Fruit fly (Drosophila melanogaster) whole organism, adult: Measurements from ENCODE around the gene CG14455.

ENCODE experiments used
- CG11617 ChIP-seq: fragments of 200-800 bp; sonication (Bioruptor generic); optimal IDR thresholded peaks from 2 replicates; lab custom pipeline; 2017; ENCODE audit warnings: mild to moderate bottlenecking, missing biosample characterization, missing genetic modification reagents, missing genetic modification characterization
- CG12768 ChIP-seq: fragments of 200-800 bp; sonication (Bioruptor generic); optimal IDR thresholded peaks from 2 replicates; lab custom pipeline; 2017; ENCODE audit warnings: missing biosample characterization, missing genetic modification characterization, mild to moderate bottlenecking, moderate library complexity, missing genetic modification reagents
- CG14711 ChIP-seq: fragments of 200-800 bp; sonication (Bioruptor generic); optimal IDR thresholded peaks from 2 replicates; lab custom pipeline; 2018; ENCODE audit warnings: missing biosample characterization, mild to moderate bottlenecking, missing genetic modification characterization, moderate library complexity
- CG1620 ChIP-seq: fragments of 200-800 bp; sonication (Bioruptor generic); optimal IDR thresholded peaks from 2 replicates; lab custom pipeline; 2016; ENCODE audit warnings: missing biosample characterization, missing genetic modification characterization
- CG33017 ChIP-seq: fragments of 200-800 bp; sonication (Bioruptor generic); optimal IDR thresholded peaks from 2 replicates; lab custom pipeline; 2018; ENCODE audit warnings: missing biosample characterization, mild to moderate bottlenecking, missing genetic modification characterization, moderate library complexity
- CG5204 ChIP-seq: fragments of 200-800 bp; sonication (Bioruptor generic); optimal IDR thresholded peaks from 2 replicates; lab custom pipeline; 2016; ENCODE audit warnings: missing biosample characterization, missing genetic modification characterization
- CG7045 ChIP-seq: fragments of 200-800 bp; sonication (Bioruptor generic); optimal IDR thresholded peaks from 2 replicates; lab custom pipeline; 2017; ENCODE audit warnings: missing biosample characterization, mild to moderate bottlenecking, missing genetic modification characterization
- CG7101 ChIP-seq: fragments of 200-800 bp; sonication (Bioruptor generic); optimal IDR thresholded peaks from 2 replicates; lab custom pipeline; 2018; ENCODE audit warnings: missing biosample characterization, mild to moderate bottlenecking, missing genetic modification characterization, moderate library complexity
- Clk ChIP-seq: fragments of 200-800 bp; sonication (Bioruptor generic); optimal IDR thresholded peaks from 2 replicates; lab custom pipeline; 2017; ENCODE audit warnings: missing biosample characterization, missing genetic modification characterization
- Crg-1 ChIP-seq: fragments of 200-800 bp; sonication (Bioruptor generic); optimal IDR thresholded peaks from 2 replicates; lab custom pipeline; 2016; ENCODE audit warnings: missing biosample characterization, missing genetic modification characterization
- Hr96 ChIP-seq: fragments of 200-800 bp; sonication (Bioruptor generic); optimal IDR thresholded peaks from 2 replicates; lab custom pipeline; 2016; ENCODE audit warnings: missing biosample characterization, missing genetic modification characterization
- Mnt ChIP-seq: fragments of 200-800 bp; sonication (Bioruptor generic); optimal IDR thresholded peaks from 2 replicates; lab custom pipeline; 2016; ENCODE audit warnings: missing biosample characterization, mild to moderate bottlenecking, missing genetic modification characterization
- bab1 ChIP-seq: fragments of 200-800 bp; sonication (Bioruptor generic); optimal IDR thresholded peaks from 3 replicates; lab custom pipeline; 2019; ENCODE audit warnings: missing biosample characterization, mild to moderate bottlenecking, missing genetic modification characterization, moderate library complexity
- cic ChIP-seq: fragments of 200-800 bp; sonication (Bioruptor generic); optimal IDR thresholded peaks from 2 replicates; lab custom pipeline; 2017; ENCODE audit warnings: missing biosample characterization, mild to moderate bottlenecking, missing genetic modification characterization, moderate library complexity
- cnc ChIP-seq, 2 experiments: fragments of >200 bp; optimal IDR thresholded peaks; 2 replicates each; lab custom pipeline; 2017
- kay ChIP-seq: fragments of 200-800 bp; sonication (Bioruptor generic); peaks from one replicate; lab custom pipeline; 2016; ENCODE audit warnings: missing biosample characterization, missing genetic modification characterization, borderline replicate concordance
- ovo ChIP-seq: fragments of 200-800 bp; sonication (Bioruptor generic); optimal IDR thresholded peaks from 2 replicates; lab custom pipeline; 2016; ENCODE audit warnings: missing biosample characterization, missing genetic modification characterization
- pad ChIP-seq: fragments of 200-800 bp; sonication (Bioruptor generic); optimal IDR thresholded peaks from 3 replicates; lab custom pipeline; 2017; ENCODE audit warnings: missing biosample characterization, missing genetic modification characterization, mild to moderate bottlenecking, moderate library complexity, missing genetic modification reagents
- tj ChIP-seq: fragments of 200-800 bp; sonication (Bioruptor generic); optimal IDR thresholded peaks from 3 replicates; lab custom pipeline; 2017; ENCODE audit warnings: missing biosample characterization, mild to moderate bottlenecking, missing genetic modification characterization, moderate library complexity
- toe ChIP-seq: fragments of 200-800 bp; sonication (Bioruptor generic); optimal IDR thresholded peaks from 2 replicates; lab custom pipeline; 2016; ENCODE audit warnings: missing biosample characterization, missing genetic modification characterization

Gene CG14455

DNA sequence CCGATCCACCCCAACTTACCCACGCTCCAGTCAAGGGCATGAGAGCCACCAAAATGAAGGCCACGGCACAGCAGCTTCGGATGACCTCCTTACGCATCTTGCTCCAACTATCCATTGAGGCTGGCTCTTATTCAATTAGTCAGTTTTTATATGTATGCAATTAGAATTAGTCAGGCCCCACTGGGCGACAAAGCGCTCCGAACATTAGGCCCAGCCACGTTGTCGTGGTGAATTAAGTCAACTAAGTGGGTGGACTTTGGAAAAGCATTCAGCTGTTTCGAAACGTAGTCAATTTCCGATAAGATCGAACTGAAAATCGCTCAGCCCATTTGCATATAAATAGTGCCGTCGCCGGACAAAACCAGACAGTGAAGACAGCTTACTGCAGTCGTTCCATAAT is at the start of gene CG14455, which contains the start of gene CG14456:
Gene CG14455, minus strand, starts transcription at position 101 of the 400 bp plus-strand sequence.
Gene CG14456, plus strand, starts transcription at position 236 of the 400 bp plus-strand sequence.
- TF ChIP-seq CG33017 (tag; lab: Kevin White, UChicago) (no peak), ovo (GFP tag; lab: Kevin White, UChicago) (no peak)

DNA sequence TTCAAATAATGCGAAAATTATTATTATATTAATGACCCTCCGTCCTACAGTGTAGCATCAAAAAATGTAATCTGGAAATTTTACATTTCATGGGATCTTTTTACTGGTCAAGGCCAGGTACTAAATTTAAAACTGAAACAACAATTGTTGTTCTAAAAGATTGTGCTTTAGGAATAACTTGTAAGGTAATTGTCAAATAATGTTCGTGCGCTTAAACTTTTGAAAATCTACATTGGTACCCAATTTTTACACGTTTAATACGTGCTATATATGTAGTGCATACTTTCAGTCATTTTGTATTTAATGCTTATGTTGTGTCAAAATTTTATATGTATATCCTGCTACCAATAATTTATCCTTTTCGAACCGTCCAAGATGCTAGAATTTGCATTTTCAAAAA is 46.7 kb upstream of the CG14455 start:
- TF ChIP-seq Crg-1 (no peak), kay (GFP tag; lab: Kevin White, UChicago) (peak; percentile 54), CG1620 (GFP tag; lab: Kevin White, UChicago) (no peak)

DNA sequence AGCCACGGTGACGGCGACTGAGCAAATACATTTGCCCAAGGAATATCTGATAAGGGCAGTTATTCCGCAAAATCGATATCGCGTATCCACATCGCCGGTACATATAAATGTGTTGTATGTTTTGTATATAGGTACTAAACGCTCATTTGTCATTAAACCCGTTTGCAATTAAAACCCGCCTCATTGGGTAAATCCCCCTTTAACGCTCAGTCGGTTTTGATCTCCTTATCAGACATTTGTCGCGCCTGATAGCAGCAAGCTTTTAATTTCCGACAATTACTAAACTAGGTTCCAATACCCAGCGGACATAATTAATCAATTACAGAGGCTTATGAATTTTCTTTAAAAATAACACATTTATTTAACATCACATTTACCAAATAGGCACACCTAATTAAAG is 44.5 kb upstream of the CG14455 start:
- TF ChIP-seq CG5204 (GFP tag; lab: Kevin White, UChicago) (no peak), CG33017 (tag; lab: Kevin White, UChicago) (no peak), CG1620 (GFP tag; lab: Kevin White, UChicago) (no peak), Hr96 (GFP tag; lab: Kevin White, UChicago) (no peak), pad (GFP tag; lab: Kevin White, UChicago) (no peak), CG14711 (tag; lab: Kevin White, UChicago) (no peak), Crg-1 (no peak)

DNA sequence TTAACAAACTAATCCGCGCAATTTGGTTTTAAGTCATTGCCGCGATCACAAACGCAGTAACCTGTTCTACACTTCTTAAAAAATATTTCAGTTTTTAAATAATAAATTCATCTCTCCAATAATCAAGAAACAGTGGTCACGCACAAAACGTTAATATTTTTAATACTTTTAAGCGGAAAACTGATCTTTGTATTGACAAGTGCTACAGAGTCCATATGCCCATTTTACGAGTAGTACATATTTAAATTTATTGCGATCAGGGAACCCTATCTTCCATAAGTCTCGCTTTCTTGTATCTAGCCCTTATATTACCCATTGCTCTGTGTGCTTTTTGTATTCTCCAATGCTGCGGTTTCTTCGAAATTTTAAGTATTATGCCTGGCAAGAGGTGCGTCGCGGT is 42.6 kb upstream of the CG14455 start, which contains the start of gene CG32454:
Gene CG32454, plus strand, starts transcription at position 301 of the 400 bp plus-strand sequence.
- no peak for TF ChIP-seq Mnt (GFP tag; lab: Kevin White, UChicago)
- TF ChIP-seq ovo (GFP tag; lab: Kevin White, UChicago): no peak
- TF ChIP-seq CG7101 (tag; lab: Kevin White, UChicago): no peak
- no peak for TF ChIP-seq bab1 (GFP tag; lab: Kevin White, UChicago)
- peak; percentile 71 for TF ChIP-seq kay (GFP tag; lab: Kevin White, UChicago)

DNA sequence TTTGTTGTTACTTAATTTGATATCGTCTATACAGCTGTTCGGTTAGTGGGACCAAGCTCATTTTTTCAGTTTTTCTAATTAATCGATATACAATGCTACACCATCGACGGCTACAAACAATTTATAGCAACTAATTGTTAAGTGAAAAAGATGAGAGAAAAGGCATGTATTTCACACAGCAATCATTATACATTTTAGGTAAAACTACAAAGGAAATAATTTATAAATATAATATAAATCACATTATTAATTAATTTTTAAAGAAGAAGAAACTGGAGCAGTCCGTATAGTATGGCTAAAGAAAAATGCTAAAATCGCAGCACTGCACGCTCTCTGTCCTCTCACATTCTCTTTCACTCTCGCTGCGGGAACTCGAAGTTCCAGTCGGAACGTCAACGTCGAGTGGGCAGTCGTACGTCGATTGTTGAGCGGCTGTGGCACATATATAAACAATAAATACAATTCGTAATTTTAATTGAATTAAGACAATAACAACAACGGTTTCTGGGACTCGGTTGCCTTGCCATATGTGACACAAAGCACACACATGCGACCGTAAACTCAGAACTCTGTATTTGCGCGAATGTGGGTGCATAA is 41.0 kb upstream of the CG14455 start, which contains the start of the genes CG14450 and CG11367:
Gene CG14450, minus strand, starts transcription at position 51 of the 597 bp plus-strand sequence.
Gene CG11367, plus strand, starts transcription at position 373 of the 597 bp plus-strand sequence.
- TF ChIP-seq CG7101 (tag; lab: Kevin White, UChicago) (no peak), ovo (GFP tag; lab: Kevin White, UChicago) (peak; percentile 16), CG12768 (peak; percentile 19), Crg-1 (no peak), CG1620 (GFP tag; lab: Kevin White, UChicago) (no peak), CG11617 (peak; percentile 2), cic (peak; percentile 40), CG33017 (tag; lab: Kevin White, UChicago) (peak; percentile 19), bab1 (GFP tag; lab: Kevin White, UChicago) (peak; percentile 34), tj (no peak), kay (GFP tag; lab: Kevin White, UChicago) (no peak), Clk (GFP tag; lab: Kevin White, UChicago) (no peak), pad (GFP tag; lab: Kevin White, UChicago) (no peak), Hr96 (GFP tag; lab: Kevin White, UChicago) (no peak), toe (no peak), cnc (optimal IDR thresholded peaks at IDR 0.05; lab: Kevin White, UChicago) (no peak), CG5204 (GFP tag; lab: Kevin White, UChicago) (peak; percentile 15), CG14711 (tag; lab: Kevin White, UChicago) (peak; percentile 26), CG7045 (GFP tag; lab: Kevin White, UChicago) (no peak), Mnt (GFP tag; lab: Kevin White, UChicago) (no peak)

DNA sequence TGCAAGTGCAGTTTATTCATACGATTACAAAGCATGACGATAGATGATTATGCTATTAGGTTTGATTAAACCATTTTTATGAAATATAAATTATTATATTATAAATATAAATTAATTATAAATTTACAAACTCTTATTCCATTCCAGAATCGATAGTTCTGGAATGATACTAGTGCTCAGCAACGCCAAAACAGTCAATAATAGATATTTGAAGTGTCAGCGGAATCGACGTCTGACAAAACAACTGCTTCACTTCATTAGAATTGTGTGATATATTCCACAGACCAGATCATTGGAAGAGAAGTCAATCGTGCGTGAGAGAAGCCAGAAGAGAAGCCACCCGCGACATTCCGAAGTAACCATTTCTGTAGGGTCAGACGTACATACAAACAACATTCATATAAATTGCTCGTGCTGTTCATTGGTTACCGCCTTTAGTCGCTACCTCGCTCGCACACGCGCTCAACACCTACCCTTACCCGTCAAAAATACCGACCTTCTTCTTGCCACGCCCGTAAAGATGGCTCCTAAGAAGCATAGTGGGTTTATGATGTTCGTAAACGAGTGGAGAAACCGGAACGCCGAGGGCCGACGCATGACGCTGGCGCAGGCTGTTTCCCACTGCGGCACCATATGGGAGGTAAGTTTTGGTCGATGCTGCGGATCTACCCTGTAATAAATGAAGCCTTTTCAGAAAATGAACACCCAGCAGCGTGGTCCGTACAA is 37.3 kb upstream of the CG14455 start:
- no peak for TF ChIP-seq kay (GFP tag; lab: Kevin White, UChicago)
- no peak for TF ChIP-seq toe
- no peak for TF ChIP-seq Crg-1
- no peak for TF ChIP-seq CG12768
- TF ChIP-seq CG7101 (tag; lab: Kevin White, UChicago): no peak
- TF ChIP-seq tj: peak; percentile 78
- TF ChIP-seq CG5204 (GFP tag; lab: Kevin White, UChicago): no peak
- no peak for TF ChIP-seq bab1 (GFP tag; lab: Kevin White, UChicago)
- no peak for TF ChIP-seq Mnt (GFP tag; lab: Kevin White, UChicago)

DNA sequence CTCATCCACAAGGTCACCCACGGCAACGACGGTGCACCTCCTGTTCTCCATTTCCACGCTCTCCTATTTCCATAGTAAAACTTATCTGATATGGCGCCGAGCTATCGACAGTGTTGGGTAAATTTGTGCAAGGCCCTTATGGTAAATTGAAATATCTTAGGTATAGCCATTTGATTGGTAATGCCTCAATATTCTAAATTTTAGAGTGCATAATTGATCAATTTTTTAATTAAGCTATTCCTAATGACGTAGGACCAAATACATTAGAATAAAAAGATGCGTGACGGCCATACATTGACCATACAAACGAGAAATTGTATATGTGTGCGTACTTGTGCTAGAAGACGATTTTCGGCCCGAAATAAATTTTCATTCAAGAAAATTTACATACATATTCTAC is 35.1 kb upstream of the CG14455 start, which contains the start of gene CG14451:
Gene CG14451, minus strand, starts transcription at position 101 of the 400 bp plus-strand sequence.
- TF ChIP-seq Clk (GFP tag; lab: Kevin White, UChicago) (no peak), bab1 (GFP tag; lab: Kevin White, UChicago) (no peak), CG7101 (tag; lab: Kevin White, UChicago) (no peak), CG1620 (GFP tag; lab: Kevin White, UChicago) (no peak), CG11617 (no peak), cic (no peak), Mnt (GFP tag; lab: Kevin White, UChicago) (no peak), ovo (GFP tag; lab: Kevin White, UChicago) (no peak), CG7045 (GFP tag; lab: Kevin White, UChicago) (no peak), tj (no peak), CG5204 (GFP tag; lab: Kevin White, UChicago) (no peak), pad (GFP tag; lab: Kevin White, UChicago) (no peak), Hr96 (GFP tag; lab: Kevin White, UChicago) (no peak), Crg-1 (no peak), toe (no peak), cnc (optimal IDR thresholded peaks at IDR 0.05; lab: Kevin White, UChicago) (no peak), CG33017 (tag; lab: Kevin White, UChicago) (no peak), CG14711 (tag; lab: Kevin White, UChicago) (no peak), kay (GFP tag; lab: Kevin White, UChicago) (no peak), CG12768 (no peak)
